Worm (Caenorhabditis elegans) whole organism, late embryonic: Measurements from ENCODE around the gene W04G3.12.

Source experiments
- F13H6.1 ChIP-seq: sonication (generic microtip); optimal IDR thresholded peaks from 2 replicates; lab custom pipeline; 2016; ENCODE audit warnings: missing genetic modification characterization, missing compliant biosample characterization
- K02D7.2 ChIP-seq: sonication (generic microtip); optimal IDR thresholded peaks from 2 replicates; lab custom pipeline; 2017; ENCODE audit warnings: mild to moderate bottlenecking, missing genetic modification characterization, missing compliant biosample characterization
- Y22D7AL.16 ChIP-seq: sonication (generic microtip); optimal IDR thresholded peaks from 2 replicates; lab custom pipeline; 2016; ENCODE audit warnings: missing genetic modification characterization, missing compliant biosample characterization
- ama-1 ChIP-seq: fragments of 150-350 bp; optimal IDR thresholded peaks from 2 replicates; lab custom pipeline; 2014
- ceh-18 ChIP-seq: sonication (generic microtip); optimal IDR thresholded peaks from 2 replicates; lab custom pipeline; 2016; ENCODE audit warnings: missing genetic modification characterization, missing compliant biosample characterization
- ceh-19 ChIP-seq: fragments of 200-800 bp; sonication (Bioruptor generic); optimal IDR thresholded peaks from 2 replicates; lab custom pipeline; 2018; ENCODE audit warnings: mild to moderate bottlenecking, missing genetic modification characterization, missing compliant biosample characterization
- ceh-2 ChIP-seq: sonication (generic microtip); optimal IDR thresholded peaks from 2 replicates; lab custom pipeline; 2016; ENCODE audit warnings: missing genotype, missing genetic modification characterization, missing compliant biosample characterization
- ceh-22 ChIP-seq: sonication (generic microtip); optimal IDR thresholded peaks from 2 replicates; lab custom pipeline; 2017; ENCODE audit warnings: missing biosample characterization, missing genetic modification characterization
- ceh-30 ChIP-seq: fragments of 150-350 bp; optimal IDR thresholded peaks from 2 replicates; lab custom pipeline; 2014; ENCODE audit warnings: missing biosample characterization, missing genetic modification characterization
- ceh-31 ChIP-seq: sonication (generic microtip); optimal IDR thresholded peaks from 2 replicates; lab custom pipeline; 2016; ENCODE audit warnings: missing genetic modification characterization, missing compliant biosample characterization
- ceh-34 ChIP-seq: sonication (generic microtip); optimal IDR thresholded peaks from 2 replicates; lab custom pipeline; 2016; ENCODE audit warnings: mild to moderate bottlenecking, missing genetic modification characterization, missing compliant biosample characterization
- ceh-48 ChIP-seq: sonication (generic microtip); optimal IDR thresholded peaks from 2 replicates; lab custom pipeline; 2016; ENCODE audit warnings: missing genetic modification characterization, inconsistent platforms, missing compliant biosample characterization
- ceh-6 ChIP-seq: fragments of 200-800 bp; sonication (Bioruptor generic); optimal IDR thresholded peaks from 2 replicates; lab custom pipeline; 2018; ENCODE audit warnings: mild to moderate bottlenecking, missing genetic modification characterization, missing compliant biosample characterization
- che-1 ChIP-seq: sonication (generic microtip); optimal IDR thresholded peaks from 2 replicates; lab custom pipeline; 2016; ENCODE audit warnings: mild to moderate bottlenecking, missing genetic modification characterization, missing compliant biosample characterization
- dmd-4 ChIP-seq: sonication (generic microtip); optimal IDR thresholded peaks from 2 replicates; lab custom pipeline; 2016; ENCODE audit warnings: borderline replicate concordance, missing genetic modification characterization, missing compliant biosample characterization
- dve-1 ChIP-seq: sonication (generic microtip); optimal IDR thresholded peaks from 2 replicates; lab custom pipeline; 2017; ENCODE audit warnings: antibody characterized with exemption, mild to moderate bottlenecking, missing genetic modification characterization, missing compliant biosample characterization
- elt-2 ChIP-seq: sonication (generic microtip); optimal IDR thresholded peaks from 2 replicates; lab custom pipeline; 2016; ENCODE audit warnings: missing genetic modification reagents, missing genetic modification characterization, missing compliant biosample characterization
- ets-4 ChIP-seq: sonication (generic microtip); optimal IDR thresholded peaks from 2 replicates; lab custom pipeline; 2016; ENCODE audit warnings: missing genetic modification characterization, missing compliant biosample characterization
- eyg-1 ChIP-seq: sonication (generic microtip); optimal IDR thresholded peaks from 2 replicates; lab custom pipeline; 2016; ENCODE audit warnings: missing genotype, missing genetic modification characterization, missing compliant biosample characterization
- gmeb-2 ChIP-seq: sonication (generic microtip); optimal IDR thresholded peaks from 2 replicates; lab custom pipeline; 2016; ENCODE audit warnings: missing genetic modification characterization, inconsistent platforms, missing compliant biosample characterization
- hlh-30 ChIP-seq: sonication (generic microtip); optimal IDR thresholded peaks from 2 replicates; lab custom pipeline; 2017; ENCODE audit warnings: antibody characterized with exemption, missing genetic modification characterization, missing compliant biosample characterization; ENCODE audit not compliant: insufficient read depth
- lim-6 ChIP-seq: sonication (generic microtip); optimal IDR thresholded peaks from 2 replicates; lab custom pipeline; 2016; ENCODE audit warnings: missing genetic modification characterization, missing compliant biosample characterization
- lin-11 ChIP-seq: fragments of 200-800 bp; sonication (Bioruptor generic); optimal IDR thresholded peaks from 2 replicates; lab custom pipeline; 2018; ENCODE audit warnings: mild to moderate bottlenecking, missing genetic modification characterization, missing compliant biosample characterization
- mec-3 ChIP-seq: sonication (generic microtip); optimal IDR thresholded peaks from 2 replicates; lab custom pipeline; 2016; ENCODE audit warnings: borderline replicate concordance, missing genetic modification characterization, missing compliant biosample characterization
- nfya-1 ChIP-seq: sonication (generic microtip); optimal IDR thresholded peaks from 2 replicates; lab custom pipeline; 2017; ENCODE audit warnings: missing genetic modification characterization, mild to moderate bottlenecking, missing compliant biosample characterization, antibody characterized with exemption, moderate library complexity
- nhr-232 ChIP-seq: sonication (generic microtip); optimal IDR thresholded peaks from 2 replicates; lab custom pipeline; 2016; ENCODE audit warnings: missing genetic modification characterization, missing compliant biosample characterization
- npax-4 ChIP-seq: sonication (generic microtip); optimal IDR thresholded peaks from 2 replicates; lab custom pipeline; 2016; ENCODE audit warnings: missing genetic modification characterization, missing compliant biosample characterization
- odd-2 ChIP-seq: sonication (generic microtip); optimal IDR thresholded peaks from 2 replicates; lab custom pipeline; 2017; ENCODE audit warnings: antibody characterized with exemption, mild to moderate bottlenecking, missing genetic modification characterization, missing compliant biosample characterization
- pag-3 ChIP-seq: sonication (generic microtip); optimal IDR thresholded peaks from 2 replicates; lab custom pipeline; 2016; ENCODE audit warnings: missing compliant biosample characterization, missing genetic modification characterization, borderline replicate concordance
- pax-1 ChIP-seq: fragments of 150-350 bp; optimal IDR thresholded peaks from 2 replicates; lab custom pipeline; 2014; ENCODE audit warnings: missing biosample characterization, missing genetic modification characterization
- pha-2 ChIP-seq: sonication (generic microtip); optimal IDR thresholded peaks from 2 replicates; lab custom pipeline; 2017; ENCODE audit warnings: mild to moderate bottlenecking, missing genetic modification characterization, missing compliant biosample characterization
- pha-4 ChIP-seq: fragments of 150-350 bp; optimal IDR thresholded peaks from 2 replicates; lab custom pipeline; 2018; ENCODE audit warnings: missing biosample characterization, missing genetic modification reagents, missing genetic modification characterization
- pqm-1 ChIP-seq: sonication (generic microtip); optimal IDR thresholded peaks from 2 replicates; lab custom pipeline; 2016; ENCODE audit warnings: missing genetic modification characterization, missing compliant biosample characterization
- pros-1 ChIP-seq: fragments of 150-350 bp; optimal IDR thresholded peaks from 2 replicates; lab custom pipeline; 2014; ENCODE audit warnings: missing biosample characterization, missing genetic modification reagents, missing genetic modification characterization
- ref-2 ChIP-seq: sonication (generic microtip); optimal IDR thresholded peaks from 2 replicates; lab custom pipeline; 2016; ENCODE audit warnings: missing genetic modification characterization, missing compliant biosample characterization
- rnt-1 ChIP-seq: sonication (generic microtip); optimal IDR thresholded peaks from 2 replicates; lab custom pipeline; 2016; ENCODE audit warnings: missing genetic modification characterization, missing compliant biosample characterization
- sox-4 ChIP-seq: sonication (generic microtip); optimal IDR thresholded peaks from 2 replicates; lab custom pipeline; 2017; ENCODE audit warnings: mild to moderate bottlenecking, missing genetic modification characterization, inconsistent platforms, missing compliant biosample characterization
- tbx-2 ChIP-seq: sonication (generic microtip); optimal IDR thresholded peaks from 2 replicates; lab custom pipeline; 2016; ENCODE audit warnings: missing genetic modification characterization, missing compliant biosample characterization
- ttx-3 ChIP-seq: sonication (generic microtip); optimal IDR thresholded peaks from 2 replicates; lab custom pipeline; 2016; ENCODE audit warnings: missing genetic modification reagents, missing genetic modification characterization, missing compliant biosample characterization
- unc-3 ChIP-seq, 2 experiments: fragments of 200-800 bp in 1 of 2; sonication (Bioruptor generic) in 1 of 2; sonication (generic microtip) in 1 of 2; conservative IDR thresholded peaks in 1 of 2; optimal IDR thresholded peaks in 1 of 2; 2 replicates each; pipeline versions ENCODE4 v1.3.6 to Lab custom; 2016 to 2022; ENCODE audit warnings: missing compliant biosample characterization in 2 of 2, missing genetic modification characterization in 2 of 2, missing genetic modification reagents in 1 of 2
- zip-5 ChIP-seq: sonication (generic microtip); optimal IDR thresholded peaks from 2 replicates; lab custom pipeline; 2016; ENCODE audit warnings: missing genetic modification characterization, missing compliant biosample characterization
- ztf-16 ChIP-seq: sonication (generic microtip); optimal IDR thresholded peaks from 2 replicates; lab custom pipeline; 2017; ENCODE audit warnings: missing genetic modification characterization, missing compliant biosample characterization

W04G3.12 gene

DNA sequence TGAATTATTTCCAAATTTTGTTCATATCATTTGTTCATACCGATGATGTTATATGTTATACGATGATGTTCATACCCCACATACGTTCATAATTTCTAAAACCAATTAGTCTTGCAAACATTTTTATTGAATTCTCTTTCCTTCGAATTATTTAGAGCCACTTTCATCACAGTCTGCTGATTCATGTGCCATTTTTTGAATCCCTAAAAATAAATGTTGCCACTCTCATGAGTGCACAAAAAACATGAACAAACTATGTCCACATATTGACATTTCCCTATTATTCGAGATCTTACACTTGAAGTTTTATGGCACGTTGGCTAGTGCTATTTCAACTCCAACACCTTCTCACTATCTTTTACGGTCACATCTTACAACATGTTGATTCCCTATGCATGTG lies 30.5 kb upstream of the W04G3.12 start, which contains the start of gene clc-17:
TSS of gene clc-17 (plus strand) at position 301 of the 400 bp plus-strand sequence.
- TF ChIP-seq ets-4 (tag; lab: Kevin White, UChicago) (no peak), rnt-1 (tag; lab: Kevin White, UChicago) (no peak), pha-2 (no peak), zip-5 (tag; lab: Kevin White, UChicago) (no peak), ama-1 (no peak), npax-4 (tag; lab: Kevin White, UChicago) (no peak)

DNA sequence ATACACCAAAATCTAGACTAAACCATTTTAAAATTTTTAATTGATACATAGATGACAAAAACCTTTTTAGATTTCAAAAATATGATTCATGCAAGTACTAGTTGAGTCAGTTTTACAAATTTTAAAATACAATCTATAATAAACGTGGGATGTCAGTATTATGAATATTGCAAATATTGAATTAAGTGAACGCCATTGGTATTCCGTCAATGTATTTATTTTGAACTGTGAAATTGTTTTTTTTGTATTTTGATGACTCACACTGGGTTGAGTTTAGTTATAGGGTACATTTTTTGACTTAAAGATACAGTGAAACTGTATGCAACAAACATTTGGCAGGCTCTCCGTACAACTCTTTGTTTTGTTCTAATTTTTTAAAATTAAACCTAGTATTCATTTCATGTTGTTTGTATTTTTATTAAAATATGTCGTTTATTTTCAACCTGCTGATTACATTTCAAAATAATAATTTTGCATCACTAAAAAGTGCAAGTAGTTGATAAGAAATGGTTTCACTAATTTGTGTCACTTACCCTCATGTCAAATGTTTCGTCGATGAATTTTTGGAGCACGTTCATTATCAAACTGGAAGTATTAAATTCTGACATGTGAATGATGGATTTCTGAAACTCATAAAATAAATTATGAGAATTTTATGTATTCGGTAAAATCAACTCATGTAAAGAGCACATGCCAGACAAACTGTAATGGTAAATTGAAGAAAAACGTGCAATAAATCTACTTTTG lies 28.5 kb upstream of the W04G3.12 start, which contains the start of gene W02H3.1:
TSS of gene W02H3.1 (minus strand) at position 578 of the 747 bp plus-strand sequence.
- no peak for TF ChIP-seq dmd-4 (tag; lab: Kevin White, UChicago)
- no peak for TF ChIP-seq pqm-1 (tag; lab: Kevin White, UChicago)
- TF ChIP-seq hlh-30 (tag; lab: Kevin White, UChicago): no peak
- no peak for TF ChIP-seq ceh-6 (GFP tag; lab: Kevin White, UChicago)
- no peak for TF ChIP-seq tbx-2 (tag; lab: Kevin White, UChicago)
- TF ChIP-seq pax-1 (tag; lab: Kevin White, UChicago): no peak
- TF ChIP-seq eyg-1 (tag; lab: Kevin White, UChicago): no peak
- TF ChIP-seq lin-11: no peak
- no peak for TF ChIP-seq ets-4 (tag; lab: Kevin White, UChicago)
- no peak for TF ChIP-seq F13H6.1 (tag; lab: Kevin White, UChicago)
- no peak for TF ChIP-seq ceh-31
- TF ChIP-seq sox-4 (tag; lab: Kevin White, UChicago): no peak
- TF ChIP-seq pha-2: no peak
- no peak for TF ChIP-seq ttx-3 (tag; lab: Kevin White, UChicago)
- no peak for TF ChIP-seq odd-2
- TF ChIP-seq K02D7.2 (tag; lab: Kevin White, UChicago): no peak
- TF ChIP-seq che-1 (tag; lab: Kevin White, UChicago): no peak
- TF ChIP-seq dve-1 (tag; lab: Kevin White, UChicago): no peak
- no peak for TF ChIP-seq ztf-16 (tag; lab: Kevin White, UChicago)
- TF ChIP-seq mec-3 (tag; lab: Kevin White, UChicago): no peak

DNA sequence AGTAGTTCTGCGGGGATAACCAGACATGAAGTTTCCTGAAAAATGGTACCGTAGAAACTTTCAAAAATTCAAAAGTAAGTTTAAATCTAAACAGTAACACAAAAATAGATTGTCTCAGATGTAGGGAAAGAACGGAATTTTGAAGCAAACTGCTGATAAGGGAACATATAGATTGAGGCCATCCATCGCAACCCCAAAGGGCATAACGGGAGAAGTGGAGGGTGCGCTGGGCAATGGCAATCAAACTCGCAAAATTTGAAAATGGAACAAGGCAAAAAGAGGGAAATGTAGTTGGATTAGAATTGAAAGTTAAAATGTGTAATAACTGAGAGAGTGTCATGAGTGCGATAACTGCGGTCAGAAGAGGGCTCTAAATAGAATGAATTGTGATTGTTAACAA lies 26.6 kb upstream of the W04G3.12 start:
- TF ChIP-seq mec-3 (tag; lab: Kevin White, UChicago) (no peak), ets-4 (tag; lab: Kevin White, UChicago) (no peak), ceh-2 (tag; lab: Kevin White, UChicago) (no peak), ceh-34 (no peak), lim-6 (tag; lab: Kevin White, UChicago) (no peak), pha-2 (no peak), nfya-1 (tag; lab: Kevin White, UChicago) (no peak), ceh-19 (GFP tag; lab: Kevin White, UChicago) (no peak), rnt-1 (tag; lab: Kevin White, UChicago) (no peak), ceh-22 (no peak), ceh-18 (no peak), Y22D7AL.16 (no peak)
- TF ChIP-seq, all 69 proteins: peak for 0

DNA sequence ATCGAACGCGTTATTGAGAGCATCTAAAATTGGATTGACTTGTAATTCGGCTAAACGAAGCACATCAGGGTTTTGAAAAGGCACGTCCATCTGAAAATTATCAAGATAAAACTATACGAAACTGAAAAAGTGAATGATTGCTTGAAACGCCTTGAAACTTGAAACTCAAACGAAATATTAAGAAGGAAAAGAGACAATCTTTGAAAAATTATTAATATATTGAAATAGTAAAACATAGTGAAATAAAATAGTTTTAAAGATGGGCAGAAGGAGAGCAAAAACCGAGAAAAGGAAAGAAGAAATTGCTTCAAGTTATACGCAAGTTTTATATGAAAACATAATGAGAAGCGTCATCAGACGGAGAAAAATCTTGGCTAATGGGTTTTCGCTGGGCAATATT lies 21.5 kb upstream of the W04G3.12 start, which contains the start of gene W02H3.3:
TSS of gene W02H3.3 (minus strand) at position 101 of the 400 bp plus-strand sequence.
- TF ChIP-seq nhr-232 (tag; lab: Kevin White, UChicago): no peak
- TF ChIP-seq pax-1 (tag; lab: Kevin White, UChicago): no peak
- no peak for TF ChIP-seq unc-3 (GFP tag; conservative IDR thresholded peaks at IDR 0.05; lab: Robert Waterston, UW)
- TF ChIP-seq unc-3 (tag; optimal IDR thresholded peaks at IDR 0.05; lab: Kevin White, UChicago): no peak
- TF ChIP-seq pha-2: no peak
- TF ChIP-seq rnt-1 (tag; lab: Kevin White, UChicago): no peak
- no peak for TF ChIP-seq odd-2
- no peak for TF ChIP-seq ceh-2 (tag; lab: Kevin White, UChicago)
- no peak for TF ChIP-seq pha-4 (tag; lab: Kevin White, UChicago)
- no peak for TF ChIP-seq pag-3 (tag; lab: Kevin White, UChicago)
- TF ChIP-seq pros-1 (tag; lab: Kevin White, UChicago): no peak
- no peak for TF ChIP-seq sox-4 (tag; lab: Kevin White, UChicago)
- no peak for TF ChIP-seq ceh-30
- TF ChIP-seq elt-2 (tag; lab: Kevin White, UChicago): no peak
- TF ChIP-seq ceh-48 (tag; lab: Kevin White, UChicago): no peak
- TF ChIP-seq dve-1 (tag; lab: Kevin White, UChicago): no peak
- no peak for TF ChIP-seq gmeb-2 (tag; lab: Kevin White, UChicago)
- TF ChIP-seq Y22D7AL.16: no peak
- no peak for TF ChIP-seq ceh-18
- TF ChIP-seq ref-2 (tag; lab: Kevin White, UChicago): no peak
